Worm (Caenorhabditis elegans) whole organism, mixed stage, embryonic: ENCODE data around the gene cutl-4.

Experiments
- bed-3 ChIP-seq: fragments of 200-800 bp; sonication (Bioruptor generic); optimal IDR thresholded peaks from 3 replicates; lab custom pipeline; 2018; ENCODE audit warnings: mild to moderate bottlenecking, missing genetic modification characterization, moderate library complexity, missing compliant biosample characterization
- blmp-1 ChIP-seq: fragments of 150-350 bp; optimal IDR thresholded peaks from 2 replicates; lab custom pipeline; 2014; ENCODE audit warnings: missing biosample characterization, missing genetic modification characterization
- ceh-39 ChIP-seq: fragments of 150-350 bp; optimal IDR thresholded peaks from 2 replicates; lab custom pipeline; 2014; ENCODE audit warnings: missing biosample characterization, missing genetic modification characterization
- ceh-83 ChIP-seq: fragments of 200-800 bp; sonication (Bioruptor generic); optimal IDR thresholded peaks from 2 replicates; lab custom pipeline; 2018; ENCODE audit warnings: mild to moderate bottlenecking, missing genetic modification characterization, missing compliant biosample characterization
- drap-1 ChIP-seq: fragments of 200-800 bp; sonication (Bioruptor generic); optimal IDR thresholded peaks from 3 replicates; lab custom pipeline; 2018; ENCODE audit warnings: mild to moderate bottlenecking, missing genetic modification characterization, missing compliant biosample characterization
- elt-3 ChIP-seq: fragments of 150-350 bp; optimal IDR thresholded peaks from 2 replicates; lab custom pipeline; 2014; ENCODE audit warnings: missing biosample characterization, missing genetic modification characterization
- lin-13 ChIP-seq: fragments of 150-350 bp; optimal IDR thresholded peaks from 2 replicates; lab custom pipeline; 2014; ENCODE audit warnings: missing biosample characterization, missing genetic modification characterization
- nhr-12 ChIP-seq: fragments of 150-350 bp; optimal IDR thresholded peaks from 2 replicates; lab custom pipeline; 2014; ENCODE audit warnings: missing biosample characterization, missing genetic modification characterization
- nhr-237 ChIP-seq: fragments of 150-350 bp; optimal IDR thresholded peaks from 2 replicates; lab custom pipeline; 2014; ENCODE audit warnings: missing biosample characterization, missing genetic modification characterization
- nhr-28 ChIP-seq: fragments of 150-350 bp; optimal IDR thresholded peaks from 2 replicates; lab custom pipeline; 2014; ENCODE audit warnings: missing biosample characterization, missing genetic modification characterization
- snpc-4 ChIP-seq: fragments of 150-350 bp; optimal IDR thresholded peaks from 2 replicates; lab custom pipeline; 2014; ENCODE audit warnings: missing biosample characterization, missing genetic modification characterization
- tbx-8 ChIP-seq: fragments of 200-800 bp; sonication (Bioruptor generic); optimal IDR thresholded peaks from 2 replicates; lab custom pipeline; 2018; ENCODE audit warnings: mild to moderate bottlenecking, missing genetic modification characterization, moderate library complexity, missing compliant biosample characterization
- ztf-11 ChIP-seq: fragments of 150-350 bp; optimal IDR thresholded peaks from 2 replicates; lab custom pipeline; 2014; ENCODE audit warnings: missing biosample characterization, missing genetic modification characterization

DNA sequence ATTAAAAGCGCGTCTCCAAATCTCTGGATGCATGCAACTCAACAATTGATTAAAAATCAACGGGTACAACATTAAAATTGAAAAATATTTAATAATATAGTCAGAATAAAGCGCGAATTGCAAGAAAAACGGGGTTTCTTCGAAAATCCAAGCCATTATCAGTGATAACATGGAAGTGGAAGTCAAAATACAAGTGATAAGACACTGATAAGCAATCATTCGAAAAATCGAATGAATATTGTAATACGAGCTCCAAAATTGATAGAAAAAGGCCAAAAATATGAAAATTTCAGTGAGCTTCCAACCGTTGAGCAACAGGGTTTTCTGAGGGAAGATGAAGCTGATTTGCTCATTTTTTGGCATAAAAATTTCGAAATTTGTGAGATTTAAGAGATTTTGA lies 45.4 kb downstream of the cutl-4 start:
- TF ChIP-seq elt-3 (tag; lab: Kevin White, UChicago) (no peak), tbx-8 (GFP tag; lab: Kevin White, UChicago) (no peak), blmp-1 (no peak), ztf-11 (no peak), nhr-237 (no peak), snpc-4 (tag; lab: Kevin White, UChicago) (no peak), ceh-83 (GFP tag; lab: Kevin White, UChicago) (no peak), nhr-12 (tag; lab: Kevin White, UChicago) (no peak), lin-13 (no peak), drap-1 (GFP tag; lab: Kevin White, UChicago) (no peak), ceh-39 (tag; lab: Kevin White, UChicago) (no peak), nhr-28 (tag; lab: Kevin White, UChicago) (no peak), bed-3 (GFP tag; lab: Kevin White, UChicago) (no peak)
